Fruit fly (Drosophila melanogaster): ENCODE measurements around the gene polo.

DNA sequence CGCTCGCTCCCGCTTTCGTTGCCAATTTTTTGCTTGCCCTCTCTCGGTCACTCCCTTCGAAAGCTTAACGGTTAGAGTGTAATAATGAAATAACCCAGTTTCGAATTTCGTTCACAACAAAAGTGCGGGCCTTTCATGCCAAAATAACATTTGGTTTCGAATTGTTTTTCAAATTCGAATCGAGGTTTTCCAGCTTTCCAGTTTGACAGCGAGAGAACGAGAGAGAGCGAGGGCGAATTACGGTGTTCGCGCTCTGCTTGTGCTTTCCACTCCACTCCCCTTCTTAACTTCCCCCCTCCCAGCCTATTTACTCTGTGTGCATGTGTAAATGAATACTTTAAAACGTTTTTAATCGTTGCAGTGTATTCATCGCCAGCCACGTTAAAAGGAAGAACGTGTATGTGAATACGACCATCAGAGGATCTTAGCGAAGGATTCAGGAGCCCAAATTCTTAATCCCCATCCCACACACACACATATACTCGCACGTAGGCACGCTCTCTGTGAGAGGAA, 39.2 kb downstream of the polo start:
- no peak for TF ChIP-seq Ets96B (tag; optimal IDR thresholded peaks at IDR 0.05)
- TF ChIP-seq dac (GFP tag; optimal IDR thresholded peaks at IDR 0.05) = no peak
- TF ChIP-seq fd59A (GFP tag; optimal IDR thresholded peaks at IDR 0.05) = no peak
- no peak for TF ChIP-seq CG32006 (GFP tag; optimal IDR thresholded peaks at IDR 0.05)
- no peak for TF ChIP-seq Blimp-1 (GFP tag; optimal IDR thresholded peaks at IDR 0.05)
- TF ChIP-seq Hr39 (GFP tag; optimal IDR thresholded peaks at IDR 0.05) = no peak
- TF ChIP-seq CG11902 (GFP tag; optimal IDR thresholded peaks at IDR 0.05) = no peak
- no peak for TF ChIP-seq dsx (GFP tag; optimal IDR thresholded peaks at IDR 0.05; ENCODE audit: poor library complexity, severe bottlenecking)
- TF ChIP-seq Gug (GFP tag; IDR thresholded peaks at IDR 0.05) = no peak
- no peak for TF ChIP-seq CG6808 (GFP tag; optimal IDR thresholded peaks at IDR 0.05)
- TF ChIP-seq Eip93F (GFP tag; optimal IDR thresholded peaks at IDR 0.05) = no peak
